Worm (Caenorhabditis elegans) whole organism, young adult: ENCODE results near the gene tax-6.

Source experiments
- F10E7.11 ChIP-seq: sonication (generic microtip); optimal IDR thresholded peaks from 2 replicates; lab custom pipeline; 2017; ENCODE audit warnings: mild to moderate bottlenecking, missing genetic modification characterization, moderate library complexity, missing compliant biosample characterization
- Y53F4B.3 ChIP-seq: fragments of 200-800 bp; sonication (Bioruptor generic); IDR thresholded peaks from 2 replicates; pipeline ENCODE4 v1.3.6; 2022; ENCODE audit warnings: missing genetic modification reagents, missing genetic modification characterization, missing compliant biosample characterization
- aptf-2 ChIP-seq: fragments of 200-800 bp; sonication (Bioruptor generic); conservative IDR thresholded peaks from 2 replicates; pipeline ENCODE4 v1.3.6; 2022; ENCODE audit warnings: missing genetic modification reagents, missing genetic modification characterization, missing compliant biosample characterization
- attf-6 ChIP-seq: fragments of 200-800 bp; sonication (Bioruptor generic); IDR thresholded peaks from 2 replicates; pipeline ENCODE4 v1.3.6; 2022; ENCODE audit warnings: missing genetic modification reagents, missing genetic modification characterization, missing compliant biosample characterization
- ceh-91 ChIP-seq: fragments of 200-800 bp; sonication (Bioruptor generic); IDR thresholded peaks from 2 replicates; pipeline ENCODE4 v1.3.6; 2022; ENCODE audit warnings: missing genetic modification reagents, missing genetic modification characterization, missing compliant biosample characterization
- hlh-12 ChIP-seq: sonication (generic microtip); optimal IDR thresholded peaks from 2 replicates; lab custom pipeline; 2016; ENCODE audit warnings: missing genetic modification characterization, missing compliant biosample characterization
- let-607 ChIP-seq, 2 experiments: fragments of 200-800 bp in 1 of 2; sonication (Bioruptor generic) in 1 of 2; sonication (generic microtip) in 1 of 2; optimal IDR thresholded peaks; 2 replicates each; lab custom pipeline; 2016 to 2018; ENCODE audit warnings: mild to moderate bottlenecking in 2 of 2, missing compliant biosample characterization in 2 of 2, missing genetic modification characterization in 2 of 2, moderate library complexity in 2 of 2, missing genotype in 1 of 2
- lin-40 ChIP-seq: sonication (generic microtip); optimal IDR thresholded peaks from 2 replicates; lab custom pipeline; 2016; ENCODE audit warnings: missing genetic modification characterization, mild to moderate bottlenecking, missing compliant biosample characterization, missing genotype, missing genetic modification reagents
- madf-8 ChIP-seq: fragments of 200-800 bp; sonication (Bioruptor generic); conservative IDR thresholded peaks from 2 replicates; pipeline ENCODE4 v1.3.6; 2022; ENCODE audit warnings: missing genetic modification reagents, missing genetic modification characterization, missing compliant biosample characterization
- nhr-90 ChIP-seq: sonication (generic microtip); optimal IDR thresholded peaks from 2 replicates; lab custom pipeline; 2016; ENCODE audit warnings: missing genotype, mild to moderate bottlenecking, missing genetic modification characterization, missing compliant biosample characterization
- snpc-4 ChIP-seq, 5 experiments: fragments of 150-350 bp in 1 of 5; sonication (generic microtip) in 4 of 5; optimal IDR thresholded peaks; 2 replicates each; lab custom pipeline; 2014 to 2018; ENCODE audit warnings: missing genetic modification characterization in 5 of 5, missing biosample characterization in 3 of 5, antibody characterized with exemption in 2 of 5, mild to moderate bottlenecking in 2 of 5, missing compliant biosample characterization in 2 of 5, missing genotype in 2 of 5, moderate library complexity in 2 of 5, missing genetic modification reagents in 1 of 5
- unc-130 ChIP-seq: sonication (generic microtip); optimal IDR thresholded peaks from 2 replicates; lab custom pipeline; 2016; ENCODE audit warnings: missing genetic modification reagents, missing genetic modification characterization, missing compliant biosample characterization

ce11 chrIV:10533639-10534038, 32.2 kb upstream of the tax-6 start, which contains the start of gene T07G12.3:
- TF ChIP-seq F10E7.11 (tag; lab: Kevin White, UChicago) (no peak), attf-6 (GFP tag; lab: Robert Waterston, UW) (no peak), hlh-12 (tag; lab: Kevin White, UChicago) (no peak), lin-40 (tag; lab: Kevin White, UChicago) (no peak), aptf-2 (no peak), snpc-4 (GFP tag; optimal IDR thresholded peaks at IDR 0.05; lab: Kevin White, UChicago) (no peak), snpc-4 (tag; optimal IDR thresholded peaks at IDR 0.05; lab: Kevin White, UChicago) (no peak), unc-130 (GFP tag; lab: Kevin White, UChicago) (no peak), ceh-91 (GFP tag; lab: Robert Waterston, UW) (no peak), Y53F4B.3 (no peak), madf-8 (GFP tag; lab: Robert Waterston, UW) (no peak), nhr-90 (tag; lab: Kevin White, UChicago) (no peak), let-607 (tag; optimal IDR thresholded peaks at IDR 0.05; lab: Kevin White, UChicago) (no peak)
